Worm (Caenorhabditis elegans): ENCODE data around the gene oct-2.

ce11 chrX:11315392-11315791 lies 30.9 kb upstream of the oct-2 start, which contains the start of gene F08G12.11:
- TF ChIP-seq mdl-1 (tag; optimal IDR thresholded peaks at IDR 0.05) (no peak), snpc-4 (tag; optimal IDR thresholded peaks at IDR 0.05) (no peak), zag-1 (tag; optimal IDR thresholded peaks at IDR 0.05) (no peak), aha-1 (tag) (no peak), ztf-11 (tag; optimal IDR thresholded peaks at IDR 0.05) (no peak), pha-4 (GFP tag; IDR thresholded peaks at IDR 0.05) (no peak), pha-4 (tag; optimal IDR thresholded peaks at IDR 0.05) (no peak), nhr-28 (tag; optimal IDR thresholded peaks at IDR 0.05) (no peak), unc-62 (GFP tag; optimal IDR thresholded peaks at IDR 0.05 in 1 of 2) (peak in 1 of 2 experiments; percentile 91), unc-62 (tag; optimal IDR thresholded peaks at IDR 0.05) (no peak), fkh-10 (GFP tag; optimal IDR thresholded peaks at IDR 0.05) (no peak), ctbp-1 (GFP tag; IDR thresholded peaks at IDR 0.05) (no peak), ama-1 (optimal IDR thresholded peaks at IDR 0.05) (no peak), mep-1 (tag; optimal IDR thresholded peaks at IDR 0.05) (no peak), jun-1 (tag; optimal IDR thresholded peaks at IDR 0.05) (no peak)

Measured in whole organism, L4 larva.